Fruit fly (Drosophila melanogaster) whole organism, embryonic: Measurements from ENCODE around the gene Fer3.

Experiments used
- Asciz ChIP-seq: fragments of 200-800 bp; sonication (Bioruptor generic); optimal IDR thresholded peaks from 2 replicates; lab custom pipeline; 2017; ENCODE audit warnings: missing biosample characterization, mild to moderate bottlenecking, missing genetic modification characterization, missing genetic modification reagents
- Bdp1 ChIP-seq: fragments of 200-800 bp; sonication (Bioruptor generic); optimal IDR thresholded peaks from 3 replicates; lab custom pipeline; 2016; ENCODE audit warnings: missing biosample characterization, missing genetic modification characterization
- CG10274 ChIP-seq: fragments of 200-800 bp; sonication (Bioruptor generic); optimal IDR thresholded peaks from 3 replicates; lab custom pipeline; 2017; ENCODE audit warnings: missing biosample characterization, mild to moderate bottlenecking, missing genetic modification characterization
- CG10543 ChIP-seq: fragments of 200-800 bp; sonication (Bioruptor generic); optimal IDR thresholded peaks from 3 replicates; lab custom pipeline; 2017; ENCODE audit warnings: missing biosample characterization, mild to moderate bottlenecking, missing genetic modification characterization, moderate library complexity
- CG10565 ChIP-seq: fragments of 200-800 bp; sonication (Bioruptor generic); optimal IDR thresholded peaks from 3 replicates; lab custom pipeline; 2016; ENCODE audit warnings: missing biosample characterization, mild to moderate bottlenecking, missing genetic modification characterization
- CG14965 ChIP-seq: fragments of 200-800 bp; sonication (Bioruptor generic); optimal IDR thresholded peaks from 2 replicates; lab custom pipeline; 2016; ENCODE audit warnings: missing biosample characterization, missing genetic modification characterization, borderline replicate concordance
- CG17802 ChIP-seq: fragments of 200-800 bp; sonication (Bioruptor generic); optimal IDR thresholded peaks from 2 replicates; lab custom pipeline; 2018; ENCODE audit warnings: missing biosample characterization, mild to moderate bottlenecking, missing genetic modification characterization, moderate library complexity
- CG18262 ChIP-seq: fragments of 200-800 bp; optimal IDR thresholded peaks from 3 replicates; lab custom pipeline; 2019; ENCODE audit warnings: missing biosample characterization, mild to moderate bottlenecking, missing genetic modification characterization, moderate library complexity
- CG2712 ChIP-seq: fragments of 200-800 bp; optimal IDR thresholded peaks from 3 replicates; lab custom pipeline; 2019; ENCODE audit warnings: missing biosample characterization, mild to moderate bottlenecking, missing genetic modification characterization, moderate library complexity
- CG2889 ChIP-seq: fragments of 200-800 bp; sonication (Bioruptor generic); IDR thresholded peaks from 3 replicates; pipeline ENCODE4 v1.3.6; 2022; ENCODE audit warnings: missing biosample characterization, missing genetic modification characterization
- CG30403 ChIP-seq: fragments of 200-800 bp; sonication (Bioruptor generic); optimal IDR thresholded peaks from 3 replicates; lab custom pipeline; 2016; ENCODE audit warnings: missing biosample characterization, missing genetic modification characterization
- CG3065 ChIP-seq: fragments of 200-800 bp; sonication (Bioruptor generic); optimal IDR thresholded peaks from 2 replicates; lab custom pipeline; 2016; ENCODE audit warnings: missing biosample characterization, missing genetic modification characterization
- CG4282 ChIP-seq: fragments of 200-800 bp; sonication (Bioruptor generic); optimal IDR thresholded peaks from 2 replicates; lab custom pipeline; 2016; ENCODE audit warnings: missing biosample characterization, missing genetic modification characterization
- CG8089 ChIP-seq: fragments of 200-800 bp; sonication (Bioruptor generic); optimal IDR thresholded peaks from 3 replicates; lab custom pipeline; 2016; ENCODE audit warnings: missing biosample characterization, missing genetic modification characterization
- CG9876 ChIP-seq: fragments of 200-800 bp; sonication (Bioruptor generic); optimal IDR thresholded peaks from 2 replicates; lab custom pipeline; 2016; ENCODE audit warnings: missing biosample characterization, missing genetic modification characterization
- Camta ChIP-seq: fragments of 200-800 bp; sonication (Bioruptor generic); optimal IDR thresholded peaks from 2 replicates; lab custom pipeline; 2016; ENCODE audit warnings: missing biosample characterization, missing genetic modification characterization
- CoRest ChIP-seq: fragments of 200-800 bp; sonication (Bioruptor generic); optimal IDR thresholded peaks from 3 replicates; lab custom pipeline; 2018; ENCODE audit warnings: missing biosample characterization, mild to moderate bottlenecking, missing genetic modification characterization, moderate library complexity
- D19A ChIP-seq: fragments of 200-800 bp; optimal IDR thresholded peaks from 3 replicates; lab custom pipeline; 2019; ENCODE audit warnings: missing biosample characterization, mild to moderate bottlenecking, missing genetic modification characterization, moderate library complexity
- Dek ChIP-seq: fragments of 200-800 bp; sonication (Bioruptor generic); optimal IDR thresholded peaks from 3 replicates; lab custom pipeline; 2019; ENCODE audit warnings: missing biosample characterization, mild to moderate bottlenecking, missing genetic modification characterization, moderate library complexity
- Drgx ChIP-seq: fragments of 200-800 bp; sonication (Bioruptor generic); IDR thresholded peaks from 2 replicates; pipeline ENCODE4 v1.3.6; 2022; ENCODE audit warnings: missing biosample characterization, missing genetic modification characterization
- Ets65A ChIP-seq: fragments of 200-800 bp; sonication (Bioruptor generic); peaks from one replicate; lab custom pipeline; 2016; ENCODE audit warnings: missing biosample characterization, missing genetic modification characterization
- Fer2 ChIP-seq: fragments of 200-800 bp; sonication (Bioruptor generic); optimal IDR thresholded peaks from 2 replicates; lab custom pipeline; 2018; ENCODE audit warnings: missing biosample characterization, mild to moderate bottlenecking, missing genetic modification characterization, moderate library complexity
- Hr78 ChIP-seq, 2 experiments: fragments of 200-800 bp in 1 of 2; fragments of >200 bp in 1 of 2; sonication (Bioruptor generic) in 1 of 2; optimal IDR thresholded peaks; 2 replicates each; lab custom pipeline; 2017 to 2019; ENCODE audit warnings: missing biosample characterization in 2 of 2, missing genetic modification characterization in 2 of 2, mild to moderate bottlenecking in 1 of 2, moderate library complexity in 1 of 2
- Lhr ChIP-seq: fragments of 200-800 bp; sonication (Bioruptor generic); optimal IDR thresholded peaks from 3 replicates; lab custom pipeline; 2017; ENCODE audit warnings: mild to moderate bottlenecking, missing biosample characterization, missing genetic modification reagents, missing genetic modification characterization
- NC2α ChIP-seq: fragments of 200-800 bp; sonication (Bioruptor generic); optimal IDR thresholded peaks from 2 replicates; lab custom pipeline; 2016; ENCODE audit warnings: missing biosample characterization, missing genetic modification characterization
- Ravus ChIP-seq: fragments of 200-800 bp; sonication (Bioruptor generic); IDR thresholded peaks from 2 replicates; pipeline ENCODE4 v1.3.6; 2022; ENCODE audit warnings: missing biosample characterization, missing genetic modification characterization
- Rx ChIP-seq: fragments of 200-800 bp; sonication (Bioruptor generic); IDR thresholded peaks from 2 replicates; pipeline ENCODE4 v1.3.6; 2022; ENCODE audit warnings: missing biosample characterization, missing genetic modification characterization
- Sry-δ ChIP-seq: fragments of 200-800 bp; sonication (Bioruptor generic); optimal IDR thresholded peaks from 2 replicates; lab custom pipeline; 2016; ENCODE audit warnings: missing biosample characterization, missing genetic modification characterization
- al ChIP-seq: fragments of 200-800 bp; sonication (Bioruptor generic); IDR thresholded peaks from 2 replicates; pipeline ENCODE4 v1.3.6; 2022; ENCODE audit warnings: missing biosample characterization, missing genetic modification characterization
- dan ChIP-seq: fragments of 200-800 bp; sonication (Bioruptor generic); IDR thresholded peaks from 2 replicates; pipeline ENCODE4 v1.3.6; 2022; ENCODE audit warnings: missing biosample characterization, missing genetic modification characterization
- emc ChIP-seq: fragments of 200-800 bp; sonication (Bioruptor generic); optimal IDR thresholded peaks from 2 replicates; lab custom pipeline; 2016; ENCODE audit warnings: missing biosample characterization, missing genetic modification characterization
- exex ChIP-seq: fragments of 200-800 bp; sonication (Bioruptor generic); optimal IDR thresholded peaks from 4 replicates; lab custom pipeline; 2018; ENCODE audit warnings: missing biosample characterization, mild to moderate bottlenecking, missing genetic modification characterization, moderate library complexity
- fd3F ChIP-seq: fragments of 200-800 bp; sonication (Bioruptor generic); optimal IDR thresholded peaks from 2 replicates; lab custom pipeline; 2018; ENCODE audit warnings: missing biosample characterization, mild to moderate bottlenecking, missing genetic modification characterization, moderate library complexity
- fd96Cb ChIP-seq: fragments of 200-800 bp; sonication (Bioruptor generic); optimal IDR thresholded peaks from 2 replicates; lab custom pipeline; 2018; ENCODE audit warnings: missing biosample characterization, mild to moderate bottlenecking, missing genetic modification characterization, moderate library complexity
- gcm ChIP-seq: fragments of 200-800 bp; sonication (Bioruptor generic); optimal IDR thresholded peaks from 2 replicates; lab custom pipeline; 2019; ENCODE audit warnings: missing biosample characterization, mild to moderate bottlenecking, missing genetic modification characterization, moderate library complexity
- her ChIP-seq: fragments of 200-800 bp; sonication (Bioruptor generic); optimal IDR thresholded peaks from 2 replicates; lab custom pipeline; 2016; ENCODE audit warnings: missing biosample characterization, missing genetic modification characterization
- knrl ChIP-seq: fragments of 200-800 bp; sonication (Bioruptor generic); IDR thresholded peaks from 3 replicates; pipeline ENCODE4 v1.3.6; 2022; ENCODE audit warnings: missing biosample characterization, missing genetic modification characterization; ENCODE audit not compliant: partially characterized antibody
- lola ChIP-seq, 3 experiments: fragments of >200 bp in 2 of 3; fragments of 200-800 bp in 1 of 3; sonication (Bioruptor generic) in 1 of 3; optimal IDR thresholded peaks; 2 replicates each; lab custom pipeline; 2017 to 2019; ENCODE audit warnings: missing biosample characterization in 3 of 3, missing genetic modification characterization in 3 of 3, mild to moderate bottlenecking in 1 of 3, moderate library complexity in 1 of 3
- maf-S ChIP-seq: fragments of 200-800 bp; sonication (Bioruptor generic); optimal IDR thresholded peaks from 2 replicates; lab custom pipeline; 2016; ENCODE audit warnings: missing biosample characterization, missing genetic modification characterization
- onecut ChIP-seq: fragments of 200-800 bp; sonication (Bioruptor generic); IDR thresholded peaks from 2 replicates; pipeline ENCODE4 v1.3.6; 2022; ENCODE audit warnings: missing biosample characterization, missing genetic modification characterization
- slbo ChIP-seq: fragments of 200-800 bp; sonication (Bioruptor generic); IDR thresholded peaks from 2 replicates; pipeline ENCODE4 v1.3.6; 2022; ENCODE audit warnings: missing biosample characterization, missing genetic modification characterization
- trh ChIP-seq: fragments of 200-800 bp; sonication (Bioruptor generic); optimal IDR thresholded peaks from 2 replicates; lab custom pipeline; 2016; ENCODE audit warnings: missing biosample characterization, missing genetic modification characterization

The Fer3 gene

DNA sequence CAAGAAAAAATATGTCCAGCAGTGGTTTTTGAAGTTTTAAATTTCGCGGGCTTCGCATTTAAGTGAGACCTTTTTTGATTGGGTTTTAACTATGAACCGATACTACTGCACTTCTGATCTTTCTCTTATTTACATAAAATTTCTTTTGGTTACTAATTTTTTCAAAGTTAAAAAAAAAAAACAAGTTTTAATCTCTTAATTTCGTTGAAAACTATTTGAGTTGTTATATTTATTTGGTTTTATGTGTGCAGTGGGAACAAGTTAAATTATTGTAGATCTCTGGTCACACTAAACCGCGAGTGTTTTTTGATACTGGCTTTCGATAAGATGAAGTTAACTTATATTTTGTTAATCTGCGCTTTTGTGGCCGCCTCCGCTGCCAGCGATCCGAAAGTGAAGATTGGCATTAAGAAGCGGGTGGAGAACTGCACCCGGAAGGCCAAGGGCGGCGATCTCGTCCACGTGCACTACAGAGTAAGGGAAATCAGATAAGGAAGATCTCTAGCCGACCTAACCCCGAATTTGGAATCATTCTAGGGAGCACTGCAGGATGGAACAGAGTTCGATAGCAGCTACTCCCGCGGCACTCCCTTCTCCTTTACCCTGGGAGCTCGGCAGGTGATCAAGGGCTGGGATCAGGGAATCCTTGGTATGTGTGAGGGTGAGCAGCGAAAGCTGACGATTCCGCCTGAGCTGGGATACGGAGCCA lies 20.0 kb downstream of the Fer3 start, which contains the start of gene CG14715 (continued):
- TF ChIP-seq CG10274 (no peak), Rx (GFP tag; lab: Robert Waterston, UW) (0 out of 2 replicates have a peak, but pooled peaks have one; percentile 14), CG10543 (no peak), CG3065 (GFP tag; lab: Kevin White, UChicago) (no peak), CG4282 (no peak), CoRest (peak; percentile 60), Camta (GFP tag; lab: Kevin White, UChicago) (peak; percentile 18), CG18262 (tag; lab: Kevin White, UChicago) (peak; percentile 31), Drgx (GFP tag; lab: Robert Waterston, UW) (no peak), Bdp1 (GFP tag; lab: Kevin White, UChicago) (no peak), fd96Cb (tag; lab: Kevin White, UChicago) (no peak), Hr78 (GFP tag; optimal IDR thresholded peaks at IDR 0.05; lab: Kevin White, UChicago) (no peak), Fer2 (tag; lab: Kevin White, UChicago) (no peak), lola (GFP tag; optimal IDR thresholded peaks at IDR 0.05; lab: Kevin White, UChicago) (peak in 1 of 3 experiments; percentile 51), CG10565 (GFP tag; lab: Kevin White, UChicago) (no peak), al (GFP tag; lab: Robert Waterston, UW) (0 out of 2 replicates have a peak, but pooled peaks have one; percentile 19), CG30403 (peak; percentile 72), CG14965 (GFP tag; lab: Kevin White, UChicago) (no peak), Sry-δ (GFP tag; lab: Kevin White, UChicago) (peak; percentile 63), knrl (peak; percentile 65), CG2889 (no peak), CG2712 (peak; percentile 58), Ravus (GFP tag; lab: Robert Waterston, UW) (no peak), her (GFP tag; lab: Kevin White, UChicago) (no peak), CG8089 (no peak), maf-S (GFP tag; lab: Kevin White, UChicago) (no peak), onecut (GFP tag; lab: Robert Waterston, UW) (no peak), gcm (peak; percentile 23), fd3F (GFP tag; lab: Kevin White, UChicago) (no peak), Asciz (GFP tag; lab: Kevin White, UChicago) (no peak), CG9876 (GFP tag; lab: Kevin White, UChicago) (no peak), CG17802 (peak; percentile 65), Dek (tag; lab: Kevin White, UChicago) (peak; percentile 38), trh (GFP tag; lab: Kevin White, UChicago) (no peak), dan (GFP tag; lab: Robert Waterston, UW) (no peak)

dm6 chr3R:11671784-11672183 lies 22.3 kb downstream of the Fer3 start:
- peak; percentile 79 for TF ChIP-seq D19A
- 0 out of 2 replicates have a peak, but pooled peaks have one; percentile 5 for TF ChIP-seq slbo (GFP tag; lab: Robert Waterston, UW)
- TF ChIP-seq Lhr (GFP tag; lab: Kevin White, UChicago), result no peak
- peak; percentile 83 for TF ChIP-seq Ets65A (GFP tag; lab: Kevin White, UChicago)
- TF ChIP-seq emc (GFP tag; lab: Kevin White, UChicago), result peak; percentile 5
- no peak for TF ChIP-seq exex
- TF ChIP-seq NC2α, result no peak
